Worm (Caenorhabditis elegans): ENCODE results near the gene F14H12.8.

The F14H12.8 gene

ce11 chrX:4386493-4386892 is 21.7 kb upstream of the F14H12.8 start:
- TF ChIP-seq hlh-30 (tag; optimal IDR thresholded peaks at IDR 0.05; ENCODE audit: insufficient read depth) (peak; percentile 69), nhr-28 (tag; optimal IDR thresholded peaks at IDR 0.05) (peak; percentile 4), mdl-1 (tag; optimal IDR thresholded peaks at IDR 0.05) (peak in 1 of 2 experiments; percentile 5), daf-19 (GFP tag; conservative IDR thresholded peaks at IDR 0.05) (no peak)

- TF ChIP-seq nhr-76 (tag; optimal IDR thresholded peaks at IDR 0.05), result no peak
- TF ChIP-seq set-16 (GFP tag; IDR thresholded peaks at IDR 0.05), result peak; percentile 77
- peak in 1 of 2 experiments; percentile 8 for TF ChIP-seq unc-62 (GFP tag; optimal IDR thresholded peaks at IDR 0.05 in 1 of 2)
- TF ChIP-seq unc-62 (tag; optimal IDR thresholded peaks at IDR 0.05), result no peak
- TF ChIP-seq hlh-11 (tag; optimal IDR thresholded peaks at IDR 0.05), result peak; percentile 6
- peak; percentile 1 for TF ChIP-seq pqm-1 (tag; optimal IDR thresholded peaks at IDR 0.05)
Measured at ce11 chrX:4383316-4383936, 18.6 kb upstream of the F14H12.8 start, which contains the start of gene lst-2. Gene lst-2, minus strand, starts transcription at chrX:4383366.

ce11 chrX:4377689-4378088 is 12.9 kb upstream of the F14H12.8 start, which contains the start of gene R160.12:
Gene R160.12, minus strand, starts transcription at chrX:4377789.
- TF ChIP-seq ZK337.2 (GFP tag; IDR thresholded peaks at IDR 0.05), result no peak
- TF ChIP-seq duxl-1 (tag; optimal IDR thresholded peaks at IDR 0.05; ENCODE audit: poor library complexity), result no peak
- no peak for TF ChIP-seq ZK546.5 (tag; optimal IDR thresholded peaks at IDR 0.05)
- TF ChIP-seq arid-1 (GFP tag; conservative IDR thresholded peaks at IDR 0.05), result no peak
- TF ChIP-seq set-16 (GFP tag; IDR thresholded peaks at IDR 0.05), result no peak
- no peak for TF ChIP-seq php-3 (GFP tag; IDR thresholded peaks at IDR 0.05)
- TF ChIP-seq nhr-6 (tag; optimal IDR thresholded peaks at IDR 0.05), result no peak
- no peak for TF ChIP-seq nhr-28 (tag; optimal IDR thresholded peaks at IDR 0.05)
- no peak for TF ChIP-seq D1046.2 (GFP tag; IDR thresholded peaks at IDR 0.05)
- no peak for TF ChIP-seq daf-19 (GFP tag; conservative IDR thresholded peaks at IDR 0.05)
- TF ChIP-seq nhr-76 (tag; optimal IDR thresholded peaks at IDR 0.05), result no peak
- no peak for TF ChIP-seq nhr-102 (tag; optimal IDR thresholded peaks at IDR 0.05)

ce11 chrX:4376801-4377200 is 12.0 kb upstream of the F14H12.8 start, which contains the start of gene R160.2:
Gene R160.2, minus strand, starts transcription at chrX:4376901.
- TF ChIP-seq snpc-1.2 (GFP tag; IDR thresholded peaks at IDR 0.05) (no peak), fos-1 (tag; optimal IDR thresholded peaks at IDR 0.05) (no peak), nhr-77 (tag; optimal IDR thresholded peaks at IDR 0.05) (no peak), pqm-1 (tag; optimal IDR thresholded peaks at IDR 0.05) (no peak), ztf-7 (tag; optimal IDR thresholded peaks at IDR 0.05) (no peak)

- TF ChIP-seq php-3 (GFP tag; IDR thresholded peaks at IDR 0.05), result no peak
- no peak for TF ChIP-seq R02D3.7 (tag; optimal IDR thresholded peaks at IDR 0.05)
- TF ChIP-seq dve-1 (tag; optimal IDR thresholded peaks at IDR 0.05; ENCODE audit: insufficient read depth), result no peak
- no peak for TF ChIP-seq fkh-10 (GFP tag; optimal IDR thresholded peaks at IDR 0.05)
- no peak for TF ChIP-seq nhr-77 (tag; optimal IDR thresholded peaks at IDR 0.05)
- TF ChIP-seq Y48G9A.11 (GFP tag; IDR thresholded peaks at IDR 0.05), result no peak
- TF ChIP-seq nhr-10 (tag; optimal IDR thresholded peaks at IDR 0.05), result no peak
Measured at ce11 chrX:4373123-4373522, 8.3 kb upstream of the F14H12.8 start, which contains the start of gene R160.6. Gene R160.6, minus strand, starts transcription at chrX:4373223.

ce11 chrX:4371988-4372387 is 7.2 kb upstream of the F14H12.8 start, which contains the start of gene R160.14:
Gene R160.14, minus strand, starts transcription at chrX:4372088.
- TF ChIP-seq lin-38 (GFP tag; IDR thresholded peaks at IDR 0.05), result no peak
- no peak for TF ChIP-seq attf-4 (tag; optimal IDR thresholded peaks at IDR 0.05)
- TF ChIP-seq lin-15B (tag; optimal IDR thresholded peaks at IDR 0.05), result no peak
- TF ChIP-seq unc-62 (GFP tag; optimal IDR thresholded peaks at IDR 0.05 in 1 of 2), result peak in 1 of 2 experiments; percentile 48
- TF ChIP-seq unc-62 (tag; optimal IDR thresholded peaks at IDR 0.05), result no peak

All from whole organism, L4 larva.